Fruit fly (Drosophila melanogaster) whole organism, embryonic: ENCODE measurements around the gene sni.

ENCODE experiments used
- CG10366 ChIP-seq: fragments of 200-800 bp; sonication (Bioruptor generic); IDR thresholded peaks from 2 replicates; pipeline ENCODE4 v1.3.6; 2022; ENCODE audit warnings: missing biosample characterization, missing genetic modification characterization
- CG12769 ChIP-seq: fragments of 200-800 bp; sonication (Bioruptor generic); optimal IDR thresholded peaks from 2 replicates; lab custom pipeline; 2019; ENCODE audit warnings: missing biosample characterization, mild to moderate bottlenecking, missing genetic modification characterization, moderate library complexity
- CG1647 ChIP-seq: fragments of 200-800 bp; sonication (Bioruptor generic); optimal IDR thresholded peaks from 3 replicates; lab custom pipeline; 2016; ENCODE audit warnings: missing biosample characterization, missing genetic modification characterization
- Elba2 ChIP-seq: fragments of 200-800 bp; sonication (Bioruptor generic); optimal IDR thresholded peaks from 3 replicates; lab custom pipeline; 2016; ENCODE audit warnings: missing biosample characterization, missing genetic modification characterization
- NC2α ChIP-seq: fragments of 200-800 bp; sonication (Bioruptor generic); optimal IDR thresholded peaks from 2 replicates; lab custom pipeline; 2016; ENCODE audit warnings: missing biosample characterization, missing genetic modification characterization
- h ChIP-seq: fragments of >200 bp; optimal IDR thresholded peaks from 2 replicates; lab custom pipeline; 2017
- ro ChIP-seq: fragments of 200-800 bp; sonication (Bioruptor generic); IDR thresholded peaks from 2 replicates; pipeline ENCODE4 v1.3.6; 2022; ENCODE audit warnings: missing biosample characterization, missing genetic modification characterization

DNA sequence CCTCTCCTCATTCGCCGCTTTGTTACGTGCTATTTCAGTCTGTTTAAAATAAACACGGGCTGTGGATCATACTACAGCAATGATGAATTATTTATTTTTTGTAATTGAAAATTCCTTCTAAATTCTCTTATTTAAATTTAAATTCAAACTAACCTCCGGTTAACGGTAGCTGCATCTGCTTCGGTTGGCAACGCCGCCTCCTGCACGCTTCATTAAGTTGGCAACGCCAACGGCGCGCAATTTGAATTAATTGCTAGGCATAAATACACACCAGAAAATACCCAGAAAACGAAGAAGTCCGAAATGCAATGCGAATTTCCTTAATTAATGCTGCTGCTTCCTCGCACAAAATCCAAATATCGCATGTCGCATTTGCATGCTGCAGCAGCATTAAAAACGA lies 21.4 kb upstream of the sni start:
- TF ChIP-seq h: no peak
- TF ChIP-seq CG10366 (GFP tag; lab: Robert Waterston, UW): no peak
- TF ChIP-seq ro (GFP tag; lab: Robert Waterston, UW): no peak
- TF ChIP-seq CG1647 (GFP tag; lab: Kevin White, UChicago): no peak
- no peak for TF ChIP-seq CG12769 (tag; lab: Kevin White, UChicago)
- no peak for TF ChIP-seq NC2α (GFP tag; lab: Kevin White, UChicago)
- no peak for TF ChIP-seq Elba2 (GFP tag; lab: Kevin White, UChicago)
